Fruit fly (Drosophila melanogaster) whole organism, embryonic: ENCODE results near the gene ATPsyngamma.

Experiments
- Bgb ChIP-seq: fragments of 200-800 bp; sonication (Bioruptor generic); IDR thresholded peaks from 2 replicates; pipeline ENCODE4 v1.3.6; 2022; ENCODE audit warnings: missing biosample characterization, missing genetic modification characterization; ENCODE audit not compliant: partially characterized antibody
- CG10366 ChIP-seq: fragments of 200-800 bp; sonication (Bioruptor generic); IDR thresholded peaks from 2 replicates; pipeline ENCODE4 v1.3.6; 2022; ENCODE audit warnings: missing biosample characterization, missing genetic modification characterization
- CG10431 ChIP-seq: fragments of 200-800 bp; sonication (Bioruptor generic); optimal IDR thresholded peaks from 3 replicates; lab custom pipeline; 2018; ENCODE audit warnings: missing biosample characterization, mild to moderate bottlenecking, missing genetic modification characterization
- CG13287 ChIP-seq: fragments of 200-800 bp; sonication (Bioruptor generic); IDR thresholded peaks from 2 replicates; pipeline ENCODE4 v1.3.6; 2022; ENCODE audit warnings: missing biosample characterization, missing genetic modification characterization; ENCODE audit not compliant: partially characterized antibody
- CG14014 ChIP-seq: fragments of 200-800 bp; sonication (Bioruptor generic); IDR thresholded peaks from 2 replicates; pipeline ENCODE4 v1.3.6; 2022; ENCODE audit warnings: missing biosample characterization, missing genetic modification characterization
- CG14050 ChIP-seq: fragments of 200-800 bp; sonication (Bioruptor generic); IDR thresholded peaks from 3 replicates; pipeline ENCODE4 v1.3.6; 2022; ENCODE audit warnings: missing biosample characterization, missing genetic modification characterization
- CG1603 ChIP-seq: fragments of 200-800 bp; sonication (Bioruptor generic); optimal IDR thresholded peaks from 2 replicates; lab custom pipeline; 2019; ENCODE audit warnings: missing biosample characterization, mild to moderate bottlenecking, missing genetic modification characterization, moderate library complexity
- CG16813 ChIP-seq: fragments of 200-800 bp; sonication (Bioruptor generic); IDR thresholded peaks from 3 replicates; pipeline ENCODE4 v1.3.6; 2022; ENCODE audit warnings: missing biosample characterization, missing genetic modification characterization; ENCODE audit not compliant: partially characterized antibody
- CG17328 ChIP-seq: fragments of 200-800 bp; sonication (Bioruptor generic); IDR thresholded peaks from 2 replicates; pipeline ENCODE4 v1.3.6; 2022; ENCODE audit warnings: missing biosample characterization, missing genetic modification characterization
- CG17385 ChIP-seq: fragments of 200-800 bp; sonication (Bioruptor generic); optimal IDR thresholded peaks from 3 replicates; lab custom pipeline; 2018; ENCODE audit warnings: missing biosample characterization, mild to moderate bottlenecking, missing genetic modification characterization
- CG31224 ChIP-seq: fragments of 200-800 bp; sonication (Bioruptor generic); IDR thresholded peaks from 2 replicates; pipeline ENCODE4 v1.3.6; 2022; ENCODE audit warnings: missing biosample characterization, missing genetic modification characterization
- CG3163 ChIP-seq: fragments of 200-800 bp; sonication (Bioruptor generic); optimal IDR thresholded peaks from 3 replicates; lab custom pipeline; 2016; ENCODE audit warnings: missing biosample characterization, missing genetic modification characterization
- CG32532 ChIP-seq: fragments of 200-800 bp; sonication (Bioruptor generic); IDR thresholded peaks from 2 replicates; pipeline ENCODE4 v1.3.6; 2022; ENCODE audit warnings: missing biosample characterization, missing genetic modification characterization
- CG32772 ChIP-seq: fragments of 200-800 bp; sonication (Bioruptor generic); IDR thresholded peaks from 2 replicates; pipeline ENCODE4 v1.3.6; 2022; ENCODE audit warnings: missing biosample characterization, missing genetic modification characterization
- CG34224 ChIP-seq: fragments of 200-800 bp; sonication (Bioruptor generic); IDR thresholded peaks from 3 replicates; pipeline ENCODE4 v1.3.6; 2022; ENCODE audit warnings: missing biosample characterization, missing genetic modification characterization; ENCODE audit not compliant: partially characterized antibody
- CG3847 ChIP-seq: fragments of 200-800 bp; sonication (Bioruptor generic); IDR thresholded peaks from 2 replicates; pipeline ENCODE4 v1.3.6; 2022; ENCODE audit warnings: missing biosample characterization, missing genetic modification characterization
- CG4282 ChIP-seq: fragments of 200-800 bp; sonication (Bioruptor generic); optimal IDR thresholded peaks from 2 replicates; lab custom pipeline; 2016; ENCODE audit warnings: missing biosample characterization, missing genetic modification characterization
- CG7928 ChIP-seq: fragments of 200-800 bp; sonication (Bioruptor generic); optimal IDR thresholded peaks from 2 replicates; lab custom pipeline; 2017; ENCODE audit warnings: missing biosample characterization, mild to moderate bottlenecking, missing genetic modification characterization
- CG9609 ChIP-seq: fragments of 200-800 bp; sonication (Bioruptor generic); optimal IDR thresholded peaks from 3 replicates; lab custom pipeline; 2016; ENCODE audit warnings: missing biosample characterization, missing genetic modification characterization
- Chrac-16 ChIP-seq: fragments of 200-800 bp; sonication (Bioruptor generic); optimal IDR thresholded peaks from 3 replicates; lab custom pipeline; 2016; ENCODE audit warnings: missing biosample characterization, missing genetic modification characterization
- CrebB ChIP-seq: fragments of 200-800 bp; sonication (Bioruptor generic); optimal IDR thresholded peaks from 3 replicates; lab custom pipeline; 2018; ENCODE audit warnings: missing biosample characterization, mild to moderate bottlenecking, missing genetic modification characterization
- Dp ChIP-seq: fragments of 200-800 bp; sonication (Bioruptor generic); optimal IDR thresholded peaks from 2 replicates; lab custom pipeline; 2018; ENCODE audit warnings: missing biosample characterization, mild to moderate bottlenecking, missing genetic modification characterization, moderate library complexity
- Hr51 ChIP-seq, 2 experiments: fragments of 200-800 bp; sonication (Bioruptor generic); optimal IDR thresholded peaks; 2 replicates in 1 of 2; 3 replicates in 1 of 2; lab custom pipeline; 2016 to 2018; ENCODE audit warnings: missing biosample characterization in 2 of 2, missing genetic modification characterization in 2 of 2, mild to moderate bottlenecking in 1 of 2, moderate library complexity in 1 of 2
- Jarid2 ChIP-seq: fragments of 200-800 bp; sonication (Bioruptor generic); optimal IDR thresholded peaks from 3 replicates; lab custom pipeline; 2017; ENCODE audit warnings: mild to moderate bottlenecking, missing biosample characterization, missing genetic modification reagents, missing genetic modification characterization
- Lhr ChIP-seq: fragments of 200-800 bp; sonication (Bioruptor generic); optimal IDR thresholded peaks from 3 replicates; lab custom pipeline; 2017; ENCODE audit warnings: mild to moderate bottlenecking, missing biosample characterization, missing genetic modification reagents, missing genetic modification characterization
- NC2α ChIP-seq: fragments of 200-800 bp; sonication (Bioruptor generic); optimal IDR thresholded peaks from 2 replicates; lab custom pipeline; 2016; ENCODE audit warnings: missing biosample characterization, missing genetic modification characterization
- Nf-YB ChIP-seq: fragments of 200-800 bp; sonication (Bioruptor generic); optimal IDR thresholded peaks from 3 replicates; lab custom pipeline; 2019; ENCODE audit warnings: missing biosample characterization, mild to moderate bottlenecking, missing genetic modification characterization, moderate library complexity
- Nf-YC ChIP-seq: fragments of 200-800 bp; optimal IDR thresholded peaks from 3 replicates; lab custom pipeline; 2019; ENCODE audit warnings: missing biosample characterization, mild to moderate bottlenecking, missing genetic modification characterization, moderate library complexity
- Poxn ChIP-seq: fragments of 200-800 bp; sonication (Bioruptor generic); IDR thresholded peaks from 2 replicates; pipeline ENCODE4 v1.3.6; 2022; ENCODE audit warnings: missing biosample characterization, missing genetic modification characterization
- Sry-δ ChIP-seq: fragments of 200-800 bp; sonication (Bioruptor generic); optimal IDR thresholded peaks from 2 replicates; lab custom pipeline; 2016; ENCODE audit warnings: missing biosample characterization, missing genetic modification characterization
- Trl ChIP-seq, 3 experiments: fragments of >200 bp in 2 of 3; fragments of 200-800 bp in 1 of 3; sonication (Bioruptor generic) in 1 of 3; optimal IDR thresholded peaks; 2 replicates in 1 of 3; 3 replicates in 2 of 3; lab custom pipeline; 2016 to 2017; ENCODE audit warnings: missing biosample characterization in 1 of 3, missing genetic modification characterization in 1 of 3
- bcd ChIP-seq: fragments of 200-800 bp; sonication (Bioruptor generic); optimal IDR thresholded peaks from 2 replicates; lab custom pipeline; 2017; ENCODE audit warnings: missing biosample characterization, mild to moderate bottlenecking, missing genetic modification characterization
- cg ChIP-seq: fragments of 200-800 bp; sonication (Bioruptor generic); optimal IDR thresholded peaks from 3 replicates; lab custom pipeline; 2019; ENCODE audit warnings: missing biosample characterization, mild to moderate bottlenecking, missing genetic modification characterization, moderate library complexity
- chinmo ChIP-seq: fragments of 200-800 bp; sonication (Bioruptor generic); IDR thresholded peaks from 4 replicates; pipeline ENCODE4 v1.3.6; 2022; ENCODE audit warnings: missing biosample characterization, missing genetic modification characterization; ENCODE audit not compliant: partially characterized antibody
- dm ChIP-seq: fragments of 200-800 bp; sonication (Bioruptor generic); optimal IDR thresholded peaks from 3 replicates; lab custom pipeline; 2016; ENCODE audit warnings: missing biosample characterization, missing genetic modification characterization
- gsb ChIP-seq: fragments of 200-800 bp; sonication (Bioruptor generic); IDR thresholded peaks from 2 replicates; pipeline ENCODE4 v1.3.6; 2022; ENCODE audit warnings: missing biosample characterization, missing genetic modification characterization
- jigr1 ChIP-seq: fragments of 200-800 bp; sonication (Bioruptor generic); IDR thresholded peaks from 3 replicates; pipeline ENCODE4 v1.3.6; 2022; ENCODE audit warnings: missing biosample characterization, missing genetic modification characterization
- lilli ChIP-seq: fragments of 200-800 bp; sonication (Bioruptor generic); optimal IDR thresholded peaks from 3 replicates; lab custom pipeline; 2016; ENCODE audit warnings: missing biosample characterization, missing genetic modification characterization
- nmo ChIP-seq: fragments of 200-800 bp; sonication (Bioruptor generic); optimal IDR thresholded peaks from 2 replicates; lab custom pipeline; 2018; ENCODE audit warnings: missing biosample characterization, mild to moderate bottlenecking, missing genetic modification characterization, moderate library complexity
- pros ChIP-seq: fragments of 200-800 bp; sonication (Bioruptor generic); optimal IDR thresholded peaks from 3 replicates; lab custom pipeline; 2019; ENCODE audit warnings: missing biosample characterization, mild to moderate bottlenecking, missing genetic modification characterization, moderate library complexity
- repo ChIP-seq: fragments of 200-800 bp; sonication (Bioruptor generic); optimal IDR thresholded peaks from 2 replicates; lab custom pipeline; 2016; ENCODE audit warnings: missing biosample characterization, missing genetic modification characterization
- sens ChIP-seq: fragments of 200-800 bp; sonication (Bioruptor generic); peaks from one replicate; lab custom pipeline; 2016; ENCODE audit warnings: missing biosample characterization, missing genetic modification characterization
- sqz ChIP-seq: fragments of 200-800 bp; sonication (Bioruptor generic); optimal IDR thresholded peaks from 3 replicates; lab custom pipeline; 2018; ENCODE audit warnings: missing biosample characterization, mild to moderate bottlenecking, missing genetic modification characterization
- tap ChIP-seq: fragments of 200-800 bp; optimal IDR thresholded peaks from 3 replicates; lab custom pipeline; 2019; ENCODE audit warnings: missing biosample characterization, mild to moderate bottlenecking, missing genetic modification characterization, moderate library complexity
- vvl ChIP-seq: fragments of 200-800 bp; sonication (Bioruptor generic); IDR thresholded peaks from 2 replicates; pipeline ENCODE4 v1.3.6; 2022; ENCODE audit warnings: missing biosample characterization, missing genetic modification characterization
- zen ChIP-seq: fragments of 200-800 bp; sonication (Bioruptor generic); optimal IDR thresholded peaks from 3 replicates; lab custom pipeline; 2018; ENCODE audit warnings: missing biosample characterization, mild to moderate bottlenecking, missing genetic modification characterization, moderate library complexity

ATPsyngamma gene

DNA sequence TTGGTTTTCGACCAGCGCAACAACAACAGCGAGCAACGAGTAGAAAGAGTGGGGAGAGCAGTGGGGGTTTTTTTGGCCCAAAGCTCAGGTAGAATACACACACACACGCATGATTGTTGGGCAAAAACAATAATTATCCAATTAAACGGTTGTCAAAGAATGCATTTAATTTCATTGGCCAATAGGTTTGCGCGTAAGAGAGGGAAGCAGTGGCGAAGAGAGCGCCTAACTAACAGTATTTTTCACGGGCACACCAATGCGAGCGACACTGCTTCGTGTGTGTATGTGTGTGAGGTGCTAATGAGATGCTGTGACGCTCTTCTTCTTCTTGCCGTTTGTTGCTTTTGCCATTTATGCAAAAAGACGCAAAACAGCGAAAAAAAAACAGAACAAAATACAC is 22.7 kb downstream of the ATPsyngamma start:
- TF ChIP-seq sens (GFP tag; lab: Kevin White, UChicago), result peak; percentile 26
- peak; percentile 38; the same call in 1 of the 2 replicates for TF ChIP-seq vvl (GFP tag; lab: Robert Waterston, UW)
- TF ChIP-seq CG14050, result no peak
- TF ChIP-seq CG14014 (GFP tag; lab: Robert Waterston, UW), result no peak
- TF ChIP-seq Nf-YC (tag; lab: Kevin White, UChicago), result peak; percentile 75
- TF ChIP-seq CG17385, result peak; percentile 76
- TF ChIP-seq Trl (optimal IDR thresholded peaks at IDR 0.05; lab: Kevin White, UChicago), result peak; percentile 33 to 53
- no peak for TF ChIP-seq Trl (GFP tag; optimal IDR thresholded peaks at IDR 0.05; lab: Kevin White, UChicago)
- no peak for TF ChIP-seq repo (GFP tag; lab: Kevin White, UChicago)
- peak; percentile 76 for TF ChIP-seq Nf-YB (GFP tag; lab: Kevin White, UChicago)
- peak; percentile 67 for TF ChIP-seq cg (GFP tag; lab: Kevin White, UChicago)
- peak; percentile 49 for TF ChIP-seq zen (tag; lab: Kevin White, UChicago)
- TF ChIP-seq chinmo (GFP tag; lab: Robert Waterston, UW), result 0 out of 4 replicates have a peak, but pooled peaks have one; percentile 52

- TF ChIP-seq CG32772 (GFP tag; lab: Robert Waterston, UW) (peak; percentile 72), CG3847 (GFP tag; lab: Robert Waterston, UW) (peak; percentile 43), nmo (GFP tag; lab: Kevin White, UChicago) (peak; percentile 20), CG14014 (GFP tag; lab: Robert Waterston, UW) (peak; percentile 47; the same call in 1 of the 2 replicates), Jarid2 (peak; percentile 4), CG3163 (GFP tag; lab: Kevin White, UChicago) (no peak), Hr51 (GFP tag; optimal IDR thresholded peaks at IDR 0.05; lab: Kevin White, UChicago) (peak in 1 of 2 experiments; percentile 8), sqz (GFP tag; lab: Kevin White, UChicago) (peak; percentile 70), CG9609 (GFP tag; lab: Kevin White, UChicago) (peak; percentile 20), Lhr (peak; percentile 50), pros (GFP tag; lab: Kevin White, UChicago) (no peak), dm (GFP tag; lab: Kevin White, UChicago) (peak; percentile 26), lilli (peak; percentile 5), CG10431 (GFP tag; lab: Kevin White, UChicago) (no peak), Bgb (GFP tag; lab: Robert Waterston, UW) (peak; percentile 26; the same call in 1 of the 2 replicates), CrebB (tag; lab: Kevin White, UChicago) (no peak), tap (tag; lab: Kevin White, UChicago) (no peak), jigr1 (GFP tag; lab: Robert Waterston, UW) (no peak), CG17328 (GFP tag; lab: Robert Waterston, UW) (no peak), CG1603 (tag; lab: Kevin White, UChicago) (peak; percentile 79), CG4282 (GFP tag; lab: Kevin White, UChicago) (peak; percentile 93), CG16813 (GFP tag; lab: Robert Waterston, UW) (peak; percentile 50; the same call in 2 of the 3 replicates), Sry-δ (GFP tag; lab: Kevin White, UChicago) (peak; percentile 40), CG34224 (GFP tag; lab: Robert Waterston, UW) (peak; percentile 47; the same call in 1 of the 3 replicates), gsb (GFP tag; lab: Robert Waterston, UW) (no peak), NC2α (no peak), Dp (GFP tag; lab: Kevin White, UChicago) (peak; percentile 8), Poxn (GFP tag; lab: Robert Waterston, UW) (no peak), CG10366 (GFP tag; lab: Robert Waterston, UW) (peak; percentile 23; the same call in 1 of the 2 replicates), bcd (peak; percentile 2), CG13287 (GFP tag; lab: Robert Waterston, UW) (peak; percentile 20; the same call in 1 of the 2 replicates), CG32532 (peak; percentile 40), CG31224 (GFP tag; lab: Robert Waterston, UW) (no peak), Chrac-16 (GFP tag; lab: Kevin White, UChicago) (peak; percentile 1), CG7928 (GFP tag; lab: Kevin White, UChicago) (peak; percentile 2)
Measured at dm6 chr3R:29725577-29726240, 23.3 kb downstream of the ATPsyngamma start, which contains the start of gene Kul. Gene Kul, plus strand, starts transcription at chr3R:29725830.
